Worm (Caenorhabditis elegans): ENCODE measurements around the gene lgc-29.

DNA sequence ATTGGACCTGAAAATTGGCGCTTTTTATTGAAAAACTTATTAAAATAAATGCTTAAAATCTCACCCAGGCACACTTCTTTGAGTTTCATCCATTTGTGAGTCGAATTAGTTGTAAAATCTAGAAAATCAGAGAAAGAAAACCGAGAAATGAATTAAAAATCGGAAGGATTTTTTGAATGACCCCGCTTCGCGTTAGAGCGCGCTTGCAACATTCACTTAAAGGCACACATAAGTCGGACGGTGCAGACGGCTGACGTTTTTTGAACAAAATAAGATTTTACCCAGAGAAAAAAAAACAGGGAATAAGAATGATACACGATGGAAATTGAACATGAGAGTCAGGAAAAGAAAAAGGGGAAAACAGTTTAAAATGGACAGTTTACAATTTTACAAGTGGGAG lies 30.9 kb downstream of the lgc-29 start:
- no peak for TF ChIP-seq unc-62 (GFP tag; optimal IDR thresholded peaks at IDR 0.05)
- no peak for TF ChIP-seq unc-39 (tag; optimal IDR thresholded peaks at IDR 0.05)
- no peak for TF ChIP-seq ama-1 (optimal IDR thresholded peaks at IDR 0.05)
- TF ChIP-seq nhr-11 (tag; optimal IDR thresholded peaks at IDR 0.05), result no peak
